Worm (Caenorhabditis elegans) whole organism, L4/young adult: ENCODE measurements around the gene str-101.

ENCODE experiments used
- dao-5 ChIP-seq: sonication (generic microtip); optimal IDR thresholded peaks from 2 replicates; lab custom pipeline; 2016; ENCODE audit warnings: missing genotype, missing genetic modification characterization, moderate library complexity, missing compliant biosample characterization
- him-1 ChIP-seq: sonication (generic microtip); optimal IDR thresholded peaks from 2 replicates; lab custom pipeline; 2016; ENCODE audit warnings: missing genotype, missing genetic modification reagents, missing genetic modification characterization, missing compliant biosample characterization

DNA sequence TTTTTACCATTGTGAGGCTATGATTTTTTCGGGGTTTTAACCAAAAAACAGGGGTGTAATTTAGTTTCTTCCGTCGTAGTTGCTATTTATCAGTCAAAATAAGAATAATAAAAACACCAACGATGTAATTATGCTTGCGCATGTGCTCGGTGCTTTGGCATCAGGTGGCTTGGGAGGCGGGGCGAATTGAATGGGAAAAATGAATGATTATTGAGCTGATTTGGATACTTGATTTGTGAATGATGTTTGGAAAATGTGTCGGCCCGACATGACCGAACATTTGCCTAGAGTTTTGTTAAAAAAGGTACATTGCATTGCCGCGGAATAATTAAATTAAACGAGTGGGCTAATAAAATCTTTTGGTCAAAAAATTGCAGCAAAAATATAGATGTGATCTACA is 20.4 kb upstream of the str-101 start, which contains the start of gene str-38:
- TF ChIP-seq him-1 (tag; lab: Kevin White, UChicago) (no peak), dao-5 (no peak)
